Worm (Caenorhabditis elegans) whole organism, dauer: Measurements from ENCODE around the gene T05G5.5.

Experiments used
- unc-62 ChIP-seq: sonication (generic microtip); optimal IDR thresholded peaks from 2 replicates; lab custom pipeline; 2017; ENCODE audit warnings: missing biosample characterization, missing genetic modification reagents, missing genetic modification characterization

Gene T05G5.5

DNA sequence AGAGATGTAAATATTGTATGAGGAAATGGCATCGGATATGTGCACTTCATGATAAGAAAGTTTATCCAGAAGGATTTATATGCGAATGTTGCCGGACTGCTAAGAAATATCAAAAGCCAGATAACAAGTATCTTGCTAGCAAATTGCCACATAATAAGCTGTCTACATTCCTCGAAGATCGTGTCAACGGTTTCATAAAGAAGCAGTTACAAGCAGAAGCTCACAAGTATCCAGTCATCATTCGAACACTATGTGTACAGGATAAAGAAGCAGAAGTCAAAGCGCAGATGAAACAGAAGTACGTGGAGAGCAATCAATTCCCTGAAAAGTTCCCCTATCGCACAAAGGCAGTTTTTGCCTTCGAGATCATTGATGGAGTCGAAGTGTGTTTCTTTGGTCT is 19.4 kb upstream of the T05G5.5 start:
- TF ChIP-seq unc-62: no peak

DNA sequence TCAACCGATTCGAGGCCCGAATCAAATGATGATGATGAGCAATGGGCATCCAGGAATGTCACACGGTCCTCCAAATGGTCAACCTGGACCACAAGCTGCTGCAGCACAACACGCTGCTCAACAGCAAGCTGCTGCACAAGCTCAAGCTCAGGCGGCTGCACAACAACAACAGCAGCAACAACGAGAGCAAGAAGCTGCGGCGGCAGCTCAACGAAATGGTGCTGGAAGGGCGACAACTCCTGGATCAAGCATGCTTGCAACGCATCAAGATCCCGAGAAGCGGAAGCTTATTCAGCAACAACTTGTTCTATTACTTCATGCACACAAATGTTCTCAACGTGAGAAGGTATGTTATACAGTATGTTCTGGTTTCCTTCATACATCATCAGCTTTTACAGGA is 16.8 kb upstream of the T05G5.5 start:
- TF ChIP-seq unc-62: no peak

DNA sequence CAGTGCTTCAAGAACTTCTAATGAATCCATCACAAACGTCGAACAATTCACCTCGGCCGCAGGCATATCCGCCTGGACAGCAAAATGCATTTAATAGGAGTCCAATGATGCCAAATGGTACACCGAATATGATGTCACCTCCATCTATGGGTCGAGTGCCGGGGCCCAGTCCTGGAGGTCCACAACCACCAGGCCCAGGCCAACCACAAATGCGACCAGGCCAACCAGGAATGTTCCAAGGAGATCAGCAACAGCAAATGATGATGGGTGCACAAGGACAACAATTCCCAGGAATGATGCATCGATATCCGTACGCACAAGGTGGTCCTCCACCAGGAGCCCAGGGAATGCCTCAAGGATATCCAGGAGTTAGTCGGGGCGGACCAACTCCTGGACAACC is 15.9 kb upstream of the T05G5.5 start:
- no peak for TF ChIP-seq unc-62

DNA sequence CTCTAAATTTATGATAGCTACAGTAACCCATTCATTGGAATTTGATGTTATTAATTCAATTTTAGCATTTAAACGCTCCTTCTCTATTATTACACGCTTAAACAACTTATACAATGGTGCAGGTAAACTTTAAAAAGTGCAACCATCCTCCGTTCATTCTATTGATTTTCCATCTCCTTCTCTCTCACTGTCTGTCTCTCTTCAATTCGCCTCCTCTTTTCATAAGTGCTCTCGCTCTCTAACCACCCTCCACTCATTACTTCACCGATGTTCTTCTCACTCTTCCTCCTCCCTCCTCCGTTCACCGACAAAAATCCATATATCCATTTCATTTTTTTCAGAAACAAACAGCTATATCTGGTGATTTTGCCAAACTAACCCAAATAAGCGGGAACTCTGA is 14.9 kb upstream of the T05G5.5 start, which contains the start of gene cbp-1:
Gene cbp-1, plus strand, starts transcription at position 335 of the 400 bp plus-strand sequence.
- TF ChIP-seq unc-62: no peak

DNA sequence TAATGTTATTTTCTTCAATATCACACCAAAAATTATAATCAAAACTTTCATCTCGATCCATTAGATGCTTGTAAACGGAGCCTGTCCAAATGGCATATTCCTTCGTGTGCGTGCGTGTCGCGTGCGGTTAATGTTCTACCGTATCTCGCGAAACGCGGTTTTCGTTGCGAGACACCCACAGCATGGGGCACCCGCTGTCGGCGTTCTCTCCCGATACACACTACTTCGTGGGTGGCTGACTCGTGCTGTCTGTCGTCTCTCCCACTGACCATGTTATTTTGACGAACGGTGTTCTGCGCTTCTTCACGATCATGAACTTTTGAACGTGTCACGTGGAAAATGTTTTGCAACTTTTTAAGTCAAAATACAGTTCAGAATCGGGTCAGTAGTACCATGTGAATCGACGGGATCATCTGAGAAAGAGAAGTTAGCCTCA is 14.3 kb upstream of the T05G5.5 start:
- no peak for TF ChIP-seq unc-62

DNA sequence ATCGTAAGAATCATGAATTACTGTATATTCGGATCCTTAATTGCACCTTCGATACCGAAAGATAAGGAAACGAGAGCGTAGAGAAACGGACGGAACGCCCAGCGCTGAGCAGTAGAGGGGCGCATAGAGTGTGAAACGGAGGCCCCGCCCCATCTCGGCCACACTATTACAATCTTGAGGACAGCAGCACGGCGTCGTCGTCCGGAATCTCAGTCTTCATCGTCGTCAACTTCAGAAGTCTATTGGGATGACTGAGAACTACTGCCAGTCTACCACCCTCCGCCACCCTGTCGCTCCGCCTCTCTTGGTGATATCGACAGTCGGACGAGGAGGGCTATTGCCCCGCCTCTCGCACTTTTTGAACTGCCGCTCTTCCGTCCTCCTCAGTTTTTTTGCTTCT is 13.5 kb upstream of the T05G5.5 start:
- no peak for TF ChIP-seq unc-62

DNA sequence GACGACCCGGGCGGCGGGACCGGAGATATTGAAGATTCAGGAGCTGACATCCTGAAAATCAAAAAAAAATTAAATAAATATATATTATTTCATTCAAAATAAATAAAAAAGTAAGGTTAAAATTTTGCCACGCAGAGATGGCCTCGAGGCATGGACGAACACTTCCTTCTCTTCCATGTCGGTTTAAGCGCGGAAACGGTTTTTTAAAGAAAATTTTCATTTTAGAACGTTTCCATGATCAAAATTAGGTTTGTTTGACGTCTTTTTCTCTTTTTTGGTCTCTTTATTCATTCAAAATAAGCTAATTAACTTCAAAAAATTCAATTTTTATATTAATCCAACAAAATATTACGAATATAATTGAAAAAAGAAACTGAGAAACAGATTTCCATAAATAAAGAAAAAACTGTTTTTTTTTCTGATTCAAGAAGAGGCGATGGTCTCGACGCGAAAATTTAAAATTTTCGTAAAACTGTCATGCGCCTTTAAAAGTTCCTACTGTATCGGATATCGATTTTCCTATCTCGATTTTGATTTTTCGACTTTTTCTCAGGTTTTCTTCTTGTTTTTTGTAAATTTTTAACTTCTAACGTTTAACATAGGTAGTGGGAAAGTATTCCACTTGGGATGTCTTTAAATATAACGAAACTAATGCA is 11.0 kb upstream of the T05G5.5 start, which contains the start of gene gcc-2:
Gene gcc-2, minus strand, starts transcription at position 51 of the 656 bp plus-strand sequence.
- no peak for TF ChIP-seq unc-62

DNA sequence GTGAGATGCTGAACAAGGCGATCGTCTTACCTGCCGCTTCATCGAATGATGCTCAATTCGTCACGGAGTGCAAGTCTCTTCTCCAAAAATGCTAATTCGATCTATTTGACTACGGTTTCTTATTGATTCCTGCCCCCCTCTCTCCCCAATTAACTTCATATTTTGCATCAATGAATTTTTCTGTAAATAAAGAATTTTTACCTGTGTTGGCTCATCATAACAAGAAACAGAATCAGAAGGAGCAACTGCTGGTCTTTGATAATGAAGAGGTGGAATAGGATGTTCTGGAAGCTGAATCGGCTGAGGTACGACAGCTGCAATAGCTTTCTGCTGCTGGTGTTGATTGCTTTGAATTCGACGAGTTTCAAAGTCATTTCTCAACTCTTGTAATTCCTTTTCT is 9.0 kb upstream of the T05G5.5 start:
- no peak for TF ChIP-seq unc-62

DNA sequence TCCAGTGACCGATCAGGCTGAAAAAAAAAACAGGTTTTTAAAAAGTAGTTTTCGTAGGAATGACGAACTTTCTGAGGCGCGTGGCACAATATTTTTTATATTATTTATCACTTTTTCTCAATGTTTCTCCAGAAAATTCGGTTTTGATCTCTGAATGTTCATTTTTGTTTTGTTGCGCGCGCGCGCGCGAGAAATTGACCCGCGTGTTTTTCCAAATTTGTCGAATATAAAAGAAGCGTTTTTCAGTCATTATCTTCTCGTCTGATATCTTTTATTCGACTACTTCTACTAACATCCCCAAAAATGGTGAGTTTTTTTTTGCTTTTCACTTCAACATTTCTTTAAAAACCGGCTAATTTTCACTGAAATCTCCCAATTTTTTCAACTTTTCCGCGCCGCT is 7.6 kb upstream of the T05G5.5 start, which contains the start of gene rmd-1:
Gene rmd-1, plus strand, starts transcription at position 247 of the 400 bp plus-strand sequence.
- no peak for TF ChIP-seq unc-62

DNA sequence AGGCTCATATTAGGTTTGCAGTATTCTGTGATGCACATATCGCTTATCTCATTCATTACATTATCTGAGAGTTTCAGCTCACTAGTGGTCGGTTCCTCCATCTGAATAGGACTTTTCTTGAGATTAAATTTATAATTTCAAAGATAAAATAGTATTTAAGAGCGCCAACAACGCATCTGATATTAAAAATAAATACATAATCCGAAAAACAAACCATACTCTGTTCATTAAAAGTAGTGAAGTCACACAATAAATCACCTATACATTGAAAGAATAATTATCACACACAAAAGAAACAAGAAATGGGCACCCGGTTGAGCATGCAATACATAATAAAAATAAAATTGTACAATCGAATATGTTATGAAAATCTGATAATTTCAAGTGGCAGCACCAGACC is 6.2 kb upstream of the T05G5.5 start, which contains the start of gene vps-53:
Gene vps-53, minus strand, starts transcription at position 101 of the 400 bp plus-strand sequence.
- TF ChIP-seq unc-62: no peak

DNA sequence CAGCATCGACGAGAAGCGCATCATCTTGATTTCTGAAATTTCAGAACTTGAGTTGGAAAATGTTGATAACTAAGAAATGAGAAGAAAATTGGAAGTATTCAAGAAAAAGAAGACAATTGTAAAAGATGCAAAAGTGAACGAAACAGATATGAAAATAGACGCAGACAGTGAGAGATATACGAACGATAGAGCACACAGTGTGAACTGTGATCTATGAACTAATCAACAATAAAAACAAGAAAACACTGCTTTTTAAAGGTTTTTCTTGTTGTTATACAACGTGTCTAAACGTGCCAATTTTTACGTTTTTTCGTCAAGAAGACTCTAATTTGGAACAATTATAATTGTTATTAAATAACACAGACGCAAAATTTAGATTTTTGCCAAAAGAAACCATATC is 1.6 kb upstream of the T05G5.5 start, which contains the start of gene ech-6:
Gene ech-6, minus strand, starts transcription at position 32 of the 400 bp plus-strand sequence.
- no peak for TF ChIP-seq unc-62

DNA sequence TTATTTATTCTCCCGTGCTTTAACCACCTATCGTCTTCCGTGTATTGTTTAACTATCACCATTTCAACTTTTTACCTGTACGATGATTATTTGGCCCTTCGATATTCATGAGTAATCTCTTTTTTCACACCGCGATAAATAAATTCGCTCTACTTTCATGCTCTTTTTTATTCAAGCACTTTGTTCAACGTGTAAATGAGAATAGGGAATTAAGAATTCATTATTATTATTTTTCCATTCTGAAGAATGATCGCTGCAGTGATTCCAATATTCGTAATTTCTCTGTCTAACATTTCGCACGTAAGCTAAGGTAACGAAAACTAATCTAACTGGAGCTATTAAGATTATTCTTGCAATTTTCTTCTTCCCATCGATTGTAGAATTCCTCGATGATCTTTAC is 2.5 kb downstream of the T05G5.5 start, which contains the start of gene T05G5.4:
Gene T05G5.4, plus strand, starts transcription at position 241 of the 400 bp plus-strand sequence.
- TF ChIP-seq unc-62: no peak

DNA sequence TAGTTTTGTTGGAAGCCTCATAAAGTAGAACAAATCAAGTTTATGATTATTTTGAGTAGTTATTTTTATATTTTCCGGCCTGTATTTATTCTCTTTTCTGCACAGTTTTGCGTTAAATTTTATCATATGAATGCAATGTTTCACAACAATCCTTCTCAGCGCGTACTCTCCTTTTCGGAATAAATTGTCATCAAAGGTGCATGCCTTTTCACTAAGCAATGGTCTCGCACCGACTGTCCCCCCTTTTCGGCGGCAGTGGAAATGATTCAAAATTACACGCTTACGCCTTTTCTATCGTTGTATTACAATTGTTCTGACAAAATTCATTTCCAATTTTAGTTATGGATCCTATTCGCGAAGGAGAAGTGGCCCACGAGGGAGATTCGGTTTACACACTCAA is 4.1 kb downstream of the T05G5.5 start, which contains the start of the genes iff-1 and cdk-1:
Gene iff-1, minus strand, starts transcription at position 61 of the 400 bp plus-strand sequence.
Gene cdk-1, plus strand, starts transcription at position 340 of the 400 bp plus-strand sequence.
- no peak for TF ChIP-seq unc-62

DNA sequence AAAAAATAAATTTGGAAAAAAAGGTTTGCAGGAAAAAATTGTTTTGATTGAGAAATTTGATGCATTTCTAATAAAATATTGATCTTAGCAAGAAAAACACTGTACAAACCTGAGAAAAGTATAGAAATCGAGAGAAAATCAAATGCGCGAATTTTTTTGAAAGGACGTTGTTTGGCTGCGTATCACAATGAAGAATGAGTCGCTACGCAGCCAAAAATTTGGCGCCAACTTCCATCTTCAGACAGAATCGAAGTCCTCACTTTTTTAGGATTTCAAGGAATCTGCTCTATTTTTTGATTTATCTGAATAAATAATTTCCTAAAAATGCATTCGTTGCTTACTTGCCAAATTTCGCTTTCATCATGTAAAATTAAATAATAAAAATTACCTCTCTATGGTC is 4.6 kb downstream of the T05G5.5 start:
- TF ChIP-seq unc-62: no peak

DNA sequence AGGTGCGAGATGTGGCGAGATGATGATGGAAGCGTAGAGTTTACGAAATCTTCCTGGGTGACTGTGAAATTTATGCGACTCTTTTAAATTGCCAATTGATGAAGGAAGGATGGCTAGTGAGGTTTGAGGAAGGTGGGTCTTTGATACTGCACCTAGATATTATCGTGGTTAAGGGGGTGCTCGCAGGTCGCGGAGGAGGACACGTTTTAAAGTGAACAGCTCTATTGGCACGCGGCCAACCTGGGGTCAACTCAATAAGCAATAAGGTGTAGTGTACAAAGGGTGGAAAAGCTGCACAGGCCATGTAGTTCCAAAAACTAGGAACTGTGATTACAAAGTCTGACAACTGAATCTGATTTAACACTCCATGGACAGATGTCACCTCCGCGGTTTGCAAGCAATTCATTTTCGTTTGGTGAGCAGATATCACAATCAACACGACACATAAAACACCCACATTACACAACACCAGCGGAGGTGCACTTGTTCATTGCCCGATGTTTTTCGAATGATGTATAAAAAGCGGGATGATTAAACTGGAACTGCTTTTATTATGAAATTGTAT is 5.8 kb downstream of the T05G5.5 start:
- no peak for TF ChIP-seq unc-62

DNA sequence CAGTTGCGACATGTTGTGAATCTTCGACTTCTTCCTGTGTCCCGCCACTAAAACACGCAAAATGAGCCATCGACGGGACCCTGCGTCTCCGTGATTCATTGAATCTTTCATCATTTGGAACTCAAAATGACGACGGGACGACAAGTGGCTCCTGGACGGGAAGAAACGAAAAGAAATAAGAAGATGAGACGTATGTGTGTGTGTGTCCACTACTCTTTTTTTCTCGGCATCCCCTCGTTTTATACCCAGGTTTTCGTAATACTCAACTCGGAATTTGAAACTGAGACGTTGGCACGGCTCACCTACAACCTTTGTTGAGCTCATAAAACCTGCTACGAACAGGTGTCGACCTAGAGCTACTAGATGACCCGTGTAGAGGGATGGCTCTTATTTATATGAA is 6.7 kb downstream of the T05G5.5 start:
- no peak for TF ChIP-seq unc-62

DNA sequence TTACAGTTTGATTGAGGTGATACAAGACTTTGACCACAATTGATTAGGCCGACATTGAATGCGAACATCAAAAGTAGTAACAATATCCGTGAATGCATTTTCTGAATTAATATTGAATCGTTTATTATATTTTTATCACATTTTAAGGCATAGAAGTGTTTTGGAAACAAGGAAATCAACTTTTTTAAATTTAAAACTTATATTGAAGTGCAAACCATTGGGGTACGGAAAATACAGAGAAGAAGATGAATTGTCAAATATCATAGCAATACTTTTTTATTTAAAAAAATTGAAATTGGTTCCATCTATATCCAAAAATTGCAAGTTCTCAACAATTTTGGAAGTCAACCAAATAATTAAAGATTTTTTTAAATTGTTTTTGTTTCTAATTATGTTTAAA is 8.0 kb downstream of the T05G5.5 start, which contains the start of gene T05G5.1:
Gene T05G5.1, minus strand, starts transcription at position 101 of the 400 bp plus-strand sequence.
- TF ChIP-seq unc-62: no peak

DNA sequence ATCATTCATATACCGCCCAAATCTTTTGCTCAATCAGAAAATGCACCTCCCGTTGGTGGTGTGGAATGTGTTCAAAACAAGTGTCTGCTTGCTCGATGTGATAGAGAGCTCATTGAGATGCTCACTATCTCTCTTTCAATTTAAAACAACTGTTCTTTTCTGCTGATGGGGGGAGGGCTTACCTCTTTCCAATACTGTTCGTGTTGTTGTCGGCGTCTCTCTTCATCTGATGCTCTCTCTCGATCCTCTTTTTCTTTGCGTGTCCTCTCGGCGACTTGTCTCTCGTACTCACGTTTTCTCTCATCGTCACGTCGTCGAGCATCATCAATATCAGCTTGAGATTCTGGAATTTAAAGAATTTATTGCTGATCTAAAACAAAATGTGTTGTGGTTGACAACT is 9.2 kb downstream of the T05G5.5 start:
- TF ChIP-seq unc-62: no peak
